Fruit fly (Drosophila melanogaster): ENCODE results near the gene stnA.

The stnA gene

DNA sequence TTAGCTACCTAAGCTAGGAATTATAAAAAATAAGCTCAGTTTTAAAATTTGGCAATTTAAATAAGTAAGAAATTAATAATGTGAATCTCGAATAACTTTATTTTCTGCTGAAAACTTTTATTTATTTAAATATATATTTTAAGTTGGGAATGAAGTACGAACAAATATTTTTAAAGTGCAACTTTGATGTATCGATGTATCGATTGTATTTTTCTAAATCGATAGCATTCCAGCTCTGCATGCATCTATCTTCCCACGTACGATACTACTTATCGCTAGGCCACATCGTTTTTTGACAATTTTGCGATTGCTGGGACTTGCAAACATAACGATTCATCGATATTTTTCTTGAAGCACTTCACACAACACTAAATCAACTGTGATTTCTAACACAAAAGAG lies 3.0 kb upstream of the stnA start (continued):
- TF ChIP-seq CG1529 (GFP tag; optimal IDR thresholded peaks at IDR 0.05) (no peak), C15 (GFP tag; IDR thresholded peaks at IDR 0.05) (no peak), CG17912 (GFP tag; optimal IDR thresholded peaks at IDR 0.05) (no peak), vvl (GFP tag; IDR thresholded peaks at IDR 0.05) (peak; percentile 40; the same call in 1 of the 2 replicates), CG2120 (GFP tag; optimal IDR thresholded peaks at IDR 0.05) (peak; percentile 0), Nf-YC (tag; optimal IDR thresholded peaks at IDR 0.05) (peak; percentile 11), Vsx1 (GFP tag; optimal IDR thresholded peaks at IDR 0.05) (no peak), CG7372 (GFP tag; IDR thresholded peaks at IDR 0.05) (no peak), Xrp1 (GFP tag; IDR thresholded peaks at IDR 0.05) (0 out of 2 replicates have a peak, but pooled peaks have one; percentile 22), E2f2 (GFP tag; IDR thresholded peaks at IDR 0.05) (peak; percentile 52), Sox100B (GFP tag; optimal IDR thresholded peaks at IDR 0.05) (peak; percentile 39), gce (GFP tag; IDR thresholded peaks at IDR 0.05) (no peak), CoRest (tag; optimal IDR thresholded peaks at IDR 0.05) (peak; percentile 50), CG42726 (GFP tag; IDR thresholded peaks at IDR 0.05; ENCODE audit: partially characterized antibody) (peak; percentile 98), CG32532 (GFP tag; IDR thresholded peaks at IDR 0.05) (peak; percentile 56), grn (GFP tag; optimal IDR thresholded peaks at IDR 0.05) (peak; percentile 12), schlank (tag; optimal IDR thresholded peaks at IDR 0.05) (no peak), CG9797 (GFP tag; optimal IDR thresholded peaks at IDR 0.05) (peak; percentile 2), Gsc (GFP tag; IDR thresholded peaks at IDR 0.05) (no peak), dmrt99B (tag; optimal IDR thresholded peaks at IDR 0.05) (peak; percentile 30), CG14014 (GFP tag; IDR thresholded peaks at IDR 0.05) (no peak), amos (GFP tag; IDR thresholded peaks at IDR 0.05; ENCODE audit: partially characterized antibody) (peak; percentile 98), hkb (optimal IDR thresholded peaks at IDR 0.05) (no peak), hkb (GFP tag; IDR thresholded peaks at IDR 0.05) (0 out of 2 replicates have a peak, but pooled peaks have one; percentile 20), MBD-R2 (GFP tag; IDR thresholded peaks at IDR 0.05) (peak; percentile 66), CHES-1-like (GFP tag; optimal IDR thresholded peaks at IDR 0.05) (no peak), Doc3 (GFP tag; IDR thresholded peaks at IDR 0.05; ENCODE audit: partially characterized antibody) (peak; percentile 94), Pdp1 (GFP tag; optimal IDR thresholded peaks at IDR 0.05) (peak in 1 of 2 experiments; percentile 13), CG6272 (GFP tag; IDR thresholded peaks at IDR 0.05) (peak; percentile 54; the same call in 1 of the 2 replicates), CG3995 (GFP tag; optimal IDR thresholded peaks at IDR 0.05) (peak; percentile 93), lab (GFP tag; optimal IDR thresholded peaks at IDR 0.05) (no peak), ERR (GFP tag; optimal IDR thresholded peaks at IDR 0.05) (no peak), Ptx1 (GFP tag; IDR thresholded peaks at IDR 0.05) (0 out of 2 replicates have a peak, but pooled peaks have one; percentile 27), CG6683 (GFP tag; optimal IDR thresholded peaks at IDR 0.05) (no peak), CG12659 (GFP tag; optimal IDR thresholded peaks at IDR 0.05) (peak; percentile 50), CG11085 (GFP tag; IDR thresholded peaks at IDR 0.05) (no peak), stwl (tag; optimal IDR thresholded peaks at IDR 0.05) (peak; percentile 97), NC2α (GFP tag; optimal IDR thresholded peaks at IDR 0.05) (no peak), hbn (GFP tag; IDR thresholded peaks at IDR 0.05; ENCODE audit: partially characterized antibody) (peak; percentile 96), HmgD (GFP tag; optimal IDR thresholded peaks at IDR 0.05) (peak; percentile 27), lov (optimal IDR thresholded peaks at IDR 0.05) (no peak), lov (GFP tag; IDR thresholded peaks at IDR 0.05) (no peak), Scr (GFP tag; IDR thresholded peaks at IDR 0.05; ENCODE audit: partially characterized antibody) (peak; percentile 95), bcd (GFP tag; optimal IDR thresholded peaks at IDR 0.05) (no peak), Oli (tag; optimal IDR thresholded peaks at IDR 0.05) (no peak), CG10565 (GFP tag; optimal IDR thresholded peaks at IDR 0.05) (no peak), unpg (GFP tag; optimal IDR thresholded peaks at IDR 0.05) (peak; percentile 43), CG10267 (tag; optimal IDR thresholded peaks at IDR 0.05) (peak; percentile 60), Sry-δ (GFP tag; optimal IDR thresholded peaks at IDR 0.05) (peak; percentile 84), CG12391 (tag; optimal IDR thresholded peaks at IDR 0.05) (peak; percentile 52), CG12236 (GFP tag; optimal IDR thresholded peaks at IDR 0.05) (no peak)
